Worm (Caenorhabditis elegans): ENCODE measurements around the gene F59E12.15.
A peak's percentile ranks its signal among the peaks of the same experiment; 100 is the strongest.

The F59E12.15 gene

DNA sequence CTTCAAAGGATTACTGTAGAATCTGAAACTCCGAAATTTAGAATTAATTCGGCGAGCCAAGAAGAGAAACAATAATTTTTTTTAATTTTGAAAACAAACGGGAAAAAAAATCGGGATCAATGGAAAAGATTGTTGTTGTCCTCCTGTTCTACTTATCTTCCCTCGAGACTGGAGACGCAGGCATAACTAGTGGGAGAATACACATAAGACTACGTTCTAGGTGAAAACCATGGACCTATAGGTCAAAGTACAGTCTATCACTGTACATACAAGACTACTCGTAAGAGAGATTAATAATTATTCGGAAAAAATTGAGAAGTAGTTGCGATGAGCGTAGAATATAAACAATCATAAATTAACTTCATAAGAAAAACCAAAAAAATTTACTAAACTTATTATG, 8.9 kb downstream of the F59E12.15 start, which contains the start of gene dhs-6 (continued):
- TF ChIP-seq repo-1 (tag; optimal IDR thresholded peaks at IDR 0.05), result no peak
- 0 out of 2 replicates have a peak, but pooled peaks have one; percentile 28 for TF ChIP-seq madf-3 (GFP tag; IDR thresholded peaks at IDR 0.05)
- TF ChIP-seq chd-7 (tag; optimal IDR thresholded peaks at IDR 0.05), result no peak
- TF ChIP-seq egrh-3 (GFP tag; IDR thresholded peaks at IDR 0.05), result no peak
- TF ChIP-seq snpc-3.4 (tag; optimal IDR thresholded peaks at IDR 0.05), result peak; percentile 49
- no peak for TF ChIP-seq nhr-90 (tag; optimal IDR thresholded peaks at IDR 0.05)
- TF ChIP-seq lag-1 (GFP tag; IDR thresholded peaks at IDR 0.05), result no peak
- no peak for TF ChIP-seq Y56A3A.18 (GFP tag; IDR thresholded peaks at IDR 0.05)
- no peak for TF ChIP-seq F57C9.4 (tag; optimal IDR thresholded peaks at IDR 0.05)
- TF ChIP-seq atf-7 (tag; optimal IDR thresholded peaks at IDR 0.05), result no peak
- no peak for TF ChIP-seq madf-10 (tag; optimal IDR thresholded peaks at IDR 0.05)
- no peak for TF ChIP-seq nhr-120 (GFP tag; IDR thresholded peaks at IDR 0.05)
- TF ChIP-seq sea-2 (GFP tag; IDR thresholded peaks at IDR 0.05), result no peak
- TF ChIP-seq him-1 (tag; optimal IDR thresholded peaks at IDR 0.05), result no peak
- no peak for TF ChIP-seq lin-35 (GFP tag; optimal IDR thresholded peaks at IDR 0.05)
- TF ChIP-seq aptf-2 (GFP tag; conservative IDR thresholded peaks at IDR 0.05), result no peak
- TF ChIP-seq die-1 (tag; optimal IDR thresholded peaks at IDR 0.05), result no peak
- no peak for TF ChIP-seq F10E7.11 (tag; optimal IDR thresholded peaks at IDR 0.05)
- no peak for TF ChIP-seq Y53G8AR.9 (GFP tag; conservative IDR thresholded peaks at IDR 0.05)
- TF ChIP-seq ceh-79 (tag; optimal IDR thresholded peaks at IDR 0.05), result no peak
- no peak for TF ChIP-seq K12H6.12 (tag; optimal IDR thresholded peaks at IDR 0.05)
- no peak for TF ChIP-seq B0336.3 (GFP tag; IDR thresholded peaks at IDR 0.05)
- no peak for TF ChIP-seq snpc-4 (GFP tag; optimal IDR thresholded peaks at IDR 0.05)
- peak in 2 of 4 experiments; percentile 37 to 39 for TF ChIP-seq snpc-4 (tag; optimal IDR thresholded peaks at IDR 0.05)

DNA sequence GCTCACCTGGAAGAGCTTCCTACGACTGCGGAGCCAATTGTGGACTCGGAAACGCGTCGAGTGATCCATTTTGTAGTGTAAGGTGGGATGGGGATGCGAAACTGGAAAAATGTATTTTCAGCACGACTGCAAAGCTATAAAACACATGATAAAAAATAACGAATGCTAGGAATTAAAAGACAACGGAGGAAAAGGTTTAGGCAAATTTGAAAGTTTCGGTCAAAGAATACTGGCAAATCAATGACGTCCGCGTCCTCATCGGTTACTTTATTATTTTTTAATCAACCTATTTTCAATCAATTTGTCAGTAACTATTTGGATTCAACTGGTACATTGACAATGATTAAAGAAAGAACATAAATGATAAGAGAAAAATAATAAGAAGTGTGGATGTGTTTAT, 20.4 kb downstream of the F59E12.15 start, which contains the start of gene C17G10.7:
C17G10.7 (minus strand) TSS at position 101 of the 400 bp plus-strand sequence.
- TF ChIP-seq lin-54 (GFP tag; optimal IDR thresholded peaks at IDR 0.05) (no peak), B0261.1 (tag; optimal IDR thresholded peaks at IDR 0.05) (no peak), ZK185.1 (tag; optimal IDR thresholded peaks at IDR 0.05; ENCODE audit: poor library complexity, severe bottlenecking) (no peak), let-607 (tag; optimal IDR thresholded peaks at IDR 0.05) (no peak), F10E7.11 (tag; optimal IDR thresholded peaks at IDR 0.05) (no peak), madf-10 (tag; optimal IDR thresholded peaks at IDR 0.05) (no peak), nhr-27 (tag; optimal IDR thresholded peaks at IDR 0.05) (no peak), hlh-26 (GFP tag; conservative IDR thresholded peaks at IDR 0.05) (no peak), hsf-1 (GFP tag; IDR thresholded peaks at IDR 0.05) (no peak), mxl-1 (tag; optimal IDR thresholded peaks at IDR 0.05) (no peak), lin-26 (GFP tag; IDR thresholded peaks at IDR 0.05) (no peak), nfya-2 (GFP tag; IDR thresholded peaks at IDR 0.05) (no peak), ztf-25 (GFP tag; IDR thresholded peaks at IDR 0.05) (no peak), ztf-18 (tag; optimal IDR thresholded peaks at IDR 0.05) (no peak), egl-44 (GFP tag; IDR thresholded peaks at IDR 0.05) (no peak)

DNA sequence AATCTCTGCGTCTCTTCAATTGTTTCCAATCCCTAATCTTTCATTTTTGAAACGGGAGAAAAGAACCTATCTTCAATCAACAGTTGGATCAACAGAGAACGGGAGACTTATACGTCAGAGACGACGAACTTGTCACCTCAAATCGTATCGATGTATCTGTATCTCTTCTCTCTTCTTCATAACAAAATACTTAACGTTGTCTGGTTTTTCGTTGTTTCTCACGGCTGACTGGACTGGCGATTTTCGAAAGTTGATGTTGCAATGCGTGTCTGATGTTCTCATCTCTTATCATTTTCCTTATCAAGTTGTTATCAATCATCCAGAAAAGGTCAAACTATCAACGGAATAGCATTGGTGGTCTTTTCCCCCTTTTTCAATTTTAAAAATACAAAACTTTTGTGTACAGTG, 22.6 kb downstream of the F59E12.15 start:
- TF ChIP-seq K11D2.4 (GFP tag; IDR thresholded peaks at IDR 0.05) (0 out of 2 replicates have a peak, but pooled peaks have one; percentile 25), cebp-2 (GFP tag; IDR thresholded peaks at IDR 0.05) (no peak), nhr-179 (tag; optimal IDR thresholded peaks at IDR 0.05) (no peak), die-1 (tag; optimal IDR thresholded peaks at IDR 0.05) (peak; percentile 49), pha-4 (tag; optimal IDR thresholded peaks at IDR 0.05) (no peak), C06A6.2 (GFP tag; conservative IDR thresholded peaks at IDR 0.05) (no peak), somi-1 (GFP tag; optimal IDR thresholded peaks at IDR 0.05) (peak; percentile 77), nhr-80 (tag; optimal IDR thresholded peaks at IDR 0.05) (peak; percentile 54), attf-5 (GFP tag; optimal IDR thresholded peaks at IDR 0.05) (no peak), bed-2 (GFP tag; IDR thresholded peaks at IDR 0.05) (no peak), hrde-1 (tag; optimal IDR thresholded peaks at IDR 0.05; ENCODE audit: borderline replicate concordance) (no peak), lin-40 (tag; optimal IDR thresholded peaks at IDR 0.05) (peak; percentile 80), sdz-38 (tag; optimal IDR thresholded peaks at IDR 0.05) (no peak)
